Fruit fly (Drosophila melanogaster): Measurements from ENCODE around the gene Saf6.

- TF ChIP-seq CG17806 (tag; optimal IDR thresholded peaks at IDR 0.05) (no peak), CG8301 (tag; optimal IDR thresholded peaks at IDR 0.05) (no peak)
These were observed 2.1 kb upstream of the Saf6 start, which contains the start of gene CG15880 for dm6 chr2L:817850-818249.

Measured in whole organism, pupa.